Fruit fly (Drosophila melanogaster) whole organism, embryonic: Measurements from ENCODE around the gene Rh4.

Source experiments
- Abd-B ChIP-seq: fragments of 200-800 bp; sonication (Bioruptor generic); optimal IDR thresholded peaks from 2 replicates; lab custom pipeline; 2018; ENCODE audit warnings: missing biosample characterization, mild to moderate bottlenecking, missing genetic modification characterization, moderate library complexity
- BEAF-32 ChIP-seq: fragments of 200-800 bp; sonication (Bioruptor generic); optimal IDR thresholded peaks from 3 replicates; lab custom pipeline; 2017; ENCODE audit warnings: missing biosample characterization, missing genetic modification characterization, mild to moderate bottlenecking, moderate library complexity, missing genetic modification reagents
- Blimp-1 ChIP-seq: fragments of 200-800 bp; sonication (Bioruptor generic); optimal IDR thresholded peaks from 3 replicates; lab custom pipeline; 2018; ENCODE audit warnings: missing biosample characterization, missing genetic modification characterization, mild to moderate bottlenecking, moderate library complexity, missing genetic modification reagents
- CG10147 ChIP-seq: fragments of 200-800 bp; sonication (Bioruptor generic); optimal IDR thresholded peaks from 2 replicates; lab custom pipeline; 2019; ENCODE audit warnings: missing biosample characterization, mild to moderate bottlenecking, missing genetic modification characterization, moderate library complexity
- CG1024 ChIP-seq: fragments of 200-800 bp; sonication (Bioruptor generic); IDR thresholded peaks from 2 replicates; pipeline ENCODE4 v1.3.6; 2022; ENCODE audit warnings: missing biosample characterization, missing genetic modification characterization
- CG11696 ChIP-seq: fragments of 200-800 bp; sonication (Bioruptor generic); IDR thresholded peaks from 2 replicates; pipeline ENCODE4 v1.3.6; 2022; ENCODE audit warnings: missing biosample characterization, missing genetic modification characterization
- CG12769 ChIP-seq: fragments of 200-800 bp; sonication (Bioruptor generic); optimal IDR thresholded peaks from 2 replicates; lab custom pipeline; 2019; ENCODE audit warnings: missing biosample characterization, mild to moderate bottlenecking, missing genetic modification characterization, moderate library complexity
- CG14050 ChIP-seq: fragments of 200-800 bp; sonication (Bioruptor generic); IDR thresholded peaks from 3 replicates; pipeline ENCODE4 v1.3.6; 2022; ENCODE audit warnings: missing biosample characterization, missing genetic modification characterization
- CG14965 ChIP-seq: fragments of 200-800 bp; sonication (Bioruptor generic); optimal IDR thresholded peaks from 2 replicates; lab custom pipeline; 2016; ENCODE audit warnings: missing biosample characterization, missing genetic modification characterization, borderline replicate concordance
- CG2678 ChIP-seq: fragments of 200-800 bp; sonication (Bioruptor generic); optimal IDR thresholded peaks from 3 replicates; lab custom pipeline; 2019; ENCODE audit warnings: missing biosample characterization, mild to moderate bottlenecking, missing genetic modification characterization, moderate library complexity
- CG31224 ChIP-seq: fragments of 200-800 bp; sonication (Bioruptor generic); IDR thresholded peaks from 2 replicates; pipeline ENCODE4 v1.3.6; 2022; ENCODE audit warnings: missing biosample characterization, missing genetic modification characterization
- CG32532 ChIP-seq: fragments of 200-800 bp; sonication (Bioruptor generic); IDR thresholded peaks from 2 replicates; pipeline ENCODE4 v1.3.6; 2022; ENCODE audit warnings: missing biosample characterization, missing genetic modification characterization
- CG3281 ChIP-seq: fragments of 200-800 bp; sonication (Bioruptor generic); optimal IDR thresholded peaks from 3 replicates; lab custom pipeline; 2017; ENCODE audit warnings: missing biosample characterization, mild to moderate bottlenecking, missing genetic modification characterization
- CG3995 ChIP-seq: fragments of 200-800 bp; sonication (Bioruptor generic); optimal IDR thresholded peaks from 3 replicates; lab custom pipeline; 2016; ENCODE audit warnings: missing biosample characterization, missing genetic modification characterization
- CG6175 ChIP-seq: fragments of 200-800 bp; sonication (Bioruptor generic); IDR thresholded peaks from 3 replicates; pipeline ENCODE4 v1.3.6; 2022; ENCODE audit warnings: missing biosample characterization, missing genetic modification characterization
- CG6254 ChIP-seq: fragments of 200-800 bp; sonication (Bioruptor generic); optimal IDR thresholded peaks from 3 replicates; lab custom pipeline; 2017; ENCODE audit warnings: mild to moderate bottlenecking, missing biosample characterization, missing genetic modification reagents, missing genetic modification characterization
- CG6689 ChIP-seq: fragments of 200-800 bp; sonication (Bioruptor generic); IDR thresholded peaks from 2 replicates; pipeline ENCODE4 v1.3.6; 2022; ENCODE audit warnings: missing biosample characterization, missing genetic modification characterization
- CG6765 ChIP-seq: fragments of 200-800 bp; sonication (Bioruptor generic); optimal IDR thresholded peaks from 3 replicates; lab custom pipeline; 2017; ENCODE audit warnings: missing biosample characterization, mild to moderate bottlenecking, missing genetic modification characterization
- CG6813 ChIP-seq: fragments of 200-800 bp; sonication (Bioruptor generic); optimal IDR thresholded peaks from 2 replicates; lab custom pipeline; 2017; ENCODE audit warnings: missing biosample characterization, missing genetic modification characterization, mild to moderate bottlenecking, moderate library complexity, missing genetic modification reagents
- CG7271 ChIP-seq: fragments of 200-800 bp; sonication (Bioruptor generic); optimal IDR thresholded peaks from 2 replicates; lab custom pipeline; 2018; ENCODE audit warnings: missing biosample characterization, mild to moderate bottlenecking, missing genetic modification characterization, moderate library complexity
- CG7357 ChIP-seq: fragments of 200-800 bp; sonication (Bioruptor generic); IDR thresholded peaks from 3 replicates; pipeline ENCODE4 v1.3.6; 2022; ENCODE audit warnings: missing biosample characterization, missing genetic modification characterization
- Dbx ChIP-seq: fragments of 200-800 bp; sonication (Bioruptor generic); IDR thresholded peaks from 3 replicates; pipeline ENCODE4 v1.3.6; 2022; ENCODE audit warnings: missing biosample characterization, missing genetic modification characterization
- Eip74EF ChIP-seq, 2 experiments: fragments of 200-800 bp in 1 of 2; fragments of >200 bp in 1 of 2; sonication (Bioruptor generic) in 1 of 2; optimal IDR thresholded peaks; 2 replicates each; lab custom pipeline; 2017 to 2019; ENCODE audit warnings: missing biosample characterization in 2 of 2, missing genetic modification characterization in 2 of 2, mild to moderate bottlenecking in 1 of 2, moderate library complexity in 1 of 2
- HHEX ChIP-seq: fragments of 200-800 bp; sonication (Bioruptor generic); optimal IDR thresholded peaks from 3 replicates; lab custom pipeline; 2017; ENCODE audit warnings: missing biosample characterization, mild to moderate bottlenecking, missing genetic modification characterization, missing genetic modification reagents
- Lpt ChIP-seq: fragments of >200 bp; optimal IDR thresholded peaks from 2 replicates; lab custom pipeline; 2018; ENCODE audit warnings: missing biosample characterization, missing genetic modification characterization
- Max ChIP-seq: fragments of 200-800 bp; sonication (Bioruptor generic); optimal IDR thresholded peaks from 2 replicates; lab custom pipeline; 2016; ENCODE audit warnings: missing biosample characterization, mild to moderate bottlenecking, missing genetic modification characterization
- Neu2 ChIP-seq: fragments of 200-800 bp; sonication (Bioruptor generic); optimal IDR thresholded peaks from 3 replicates; lab custom pipeline; 2016; ENCODE audit warnings: missing biosample characterization, missing genetic modification characterization, borderline replicate concordance
- Opbp ChIP-seq: fragments of 200-800 bp; sonication (Bioruptor generic); IDR thresholded peaks from 3 replicates; pipeline ENCODE4 v1.3.6; 2022; ENCODE audit warnings: missing biosample characterization, missing genetic modification characterization; ENCODE audit not compliant: partially characterized antibody
- Rx ChIP-seq: fragments of 200-800 bp; sonication (Bioruptor generic); IDR thresholded peaks from 2 replicates; pipeline ENCODE4 v1.3.6; 2022; ENCODE audit warnings: missing biosample characterization, missing genetic modification characterization
- Sox100B ChIP-seq: fragments of 200-800 bp; sonication (Bioruptor generic); optimal IDR thresholded peaks from 3 replicates; lab custom pipeline; 2018; ENCODE audit warnings: missing biosample characterization, mild to moderate bottlenecking, missing genetic modification characterization
- TFAM ChIP-seq: fragments of 200-800 bp; sonication (Bioruptor generic); optimal IDR thresholded peaks from 2 replicates; lab custom pipeline; 2017; ENCODE audit warnings: missing biosample characterization, missing genetic modification characterization, inconsistent platforms
- Xrp1 ChIP-seq: fragments of 200-800 bp; sonication (Bioruptor generic); IDR thresholded peaks from 2 replicates; pipeline ENCODE4 v1.3.6; 2022; ENCODE audit warnings: missing biosample characterization, missing genetic modification characterization
- bowl ChIP-seq: fragments of 200-800 bp; sonication (Bioruptor generic); IDR thresholded peaks from 2 replicates; pipeline ENCODE4 v1.3.6; 2022; ENCODE audit warnings: missing biosample characterization, missing genetic modification characterization
- cad ChIP-seq: fragments of >200 bp; optimal IDR thresholded peaks from 2 replicates; lab custom pipeline; 2017; ENCODE audit warnings: missing biosample characterization, missing genetic modification characterization
- cg ChIP-seq: fragments of 200-800 bp; sonication (Bioruptor generic); optimal IDR thresholded peaks from 3 replicates; lab custom pipeline; 2019; ENCODE audit warnings: missing biosample characterization, mild to moderate bottlenecking, missing genetic modification characterization, moderate library complexity
- crc ChIP-seq: fragments of 200-800 bp; sonication (Bioruptor generic); optimal IDR thresholded peaks from 2 replicates; lab custom pipeline; 2016; ENCODE audit warnings: missing biosample characterization, missing genetic modification characterization
- croc ChIP-seq: fragments of 200-800 bp; sonication (Bioruptor generic); conservative IDR thresholded peaks from 3 replicates; pipeline ENCODE4 v1.3.6; 2022; ENCODE audit warnings: missing biosample characterization, missing genetic modification characterization
- dysf ChIP-seq: fragments of 200-800 bp; sonication (Bioruptor generic); IDR thresholded peaks from 3 replicates; pipeline ENCODE4 v1.3.6; 2022; ENCODE audit warnings: missing biosample characterization, missing genetic modification characterization
- ewg ChIP-seq: fragments of 200-800 bp; sonication (Bioruptor generic); optimal IDR thresholded peaks from 3 replicates; lab custom pipeline; 2017; ENCODE audit warnings: mild to moderate bottlenecking, missing biosample characterization, missing genetic modification reagents, missing genetic modification characterization
- fd3F ChIP-seq: fragments of 200-800 bp; sonication (Bioruptor generic); optimal IDR thresholded peaks from 2 replicates; lab custom pipeline; 2018; ENCODE audit warnings: missing biosample characterization, mild to moderate bottlenecking, missing genetic modification characterization, moderate library complexity
- lbe ChIP-seq: fragments of 200-800 bp; sonication (Bioruptor generic); optimal IDR thresholded peaks from 2 replicates; lab custom pipeline; 2016; ENCODE audit warnings: missing biosample characterization, mild to moderate bottlenecking, missing genetic modification characterization
- maf-S ChIP-seq: fragments of 200-800 bp; sonication (Bioruptor generic); optimal IDR thresholded peaks from 2 replicates; lab custom pipeline; 2016; ENCODE audit warnings: missing biosample characterization, missing genetic modification characterization
- pan ChIP-seq, 4 experiments: fragments of >200 bp in 3 of 4; fragments of 200-800 bp in 1 of 4; sonication (Bioruptor generic) in 1 of 4; optimal IDR thresholded peaks in 3 of 4; IDR thresholded peaks in 1 of 4; 2 replicates each; pipeline versions ENCODE4 v1.3.6 to Lab custom; 2017 to 2022; ENCODE audit warnings: missing biosample characterization in 2 of 4, missing genetic modification characterization in 2 of 4, mixed read lengths in 1 of 4
- pb ChIP-seq: fragments of 200-800 bp; sonication (Bioruptor generic); optimal IDR thresholded peaks from 3 replicates; lab custom pipeline; 2016; ENCODE audit warnings: missing biosample characterization, missing genetic modification characterization
- pros ChIP-seq: fragments of 200-800 bp; sonication (Bioruptor generic); optimal IDR thresholded peaks from 3 replicates; lab custom pipeline; 2019; ENCODE audit warnings: missing biosample characterization, mild to moderate bottlenecking, missing genetic modification characterization, moderate library complexity
- sc ChIP-seq, 3 experiments: fragments of >200 bp in 2 of 3; fragments of 200-800 bp in 1 of 3; sonication (Bioruptor generic) in 1 of 3; optimal IDR thresholded peaks; 2 replicates in 2 of 3; 3 replicates in 1 of 3; lab custom pipeline; 2017; ENCODE audit warnings: mild to moderate bottlenecking in 1 of 3, missing biosample characterization in 1 of 3, missing genetic modification characterization in 1 of 3, missing genetic modification reagents in 1 of 3
- sqz ChIP-seq: fragments of 200-800 bp; sonication (Bioruptor generic); optimal IDR thresholded peaks from 3 replicates; lab custom pipeline; 2018; ENCODE audit warnings: missing biosample characterization, mild to moderate bottlenecking, missing genetic modification characterization
- sug ChIP-seq: fragments of 200-800 bp; optimal IDR thresholded peaks from 2 replicates; lab custom pipeline; 2019; ENCODE audit warnings: missing biosample characterization, mild to moderate bottlenecking, missing genetic modification characterization, moderate library complexity
- tup ChIP-seq: fragments of 200-800 bp; sonication (Bioruptor generic); optimal IDR thresholded peaks from 2 replicates; lab custom pipeline; 2016; ENCODE audit warnings: missing biosample characterization, mild to moderate bottlenecking, missing genetic modification characterization, moderate library complexity
- zen2 ChIP-seq: fragments of 200-800 bp; sonication (Bioruptor generic); IDR thresholded peaks from 3 replicates; pipeline ENCODE4 v1.3.6; 2022; ENCODE audit warnings: missing biosample characterization, missing genetic modification characterization; ENCODE audit not compliant: partially characterized antibody

Gene Rh4

DNA sequence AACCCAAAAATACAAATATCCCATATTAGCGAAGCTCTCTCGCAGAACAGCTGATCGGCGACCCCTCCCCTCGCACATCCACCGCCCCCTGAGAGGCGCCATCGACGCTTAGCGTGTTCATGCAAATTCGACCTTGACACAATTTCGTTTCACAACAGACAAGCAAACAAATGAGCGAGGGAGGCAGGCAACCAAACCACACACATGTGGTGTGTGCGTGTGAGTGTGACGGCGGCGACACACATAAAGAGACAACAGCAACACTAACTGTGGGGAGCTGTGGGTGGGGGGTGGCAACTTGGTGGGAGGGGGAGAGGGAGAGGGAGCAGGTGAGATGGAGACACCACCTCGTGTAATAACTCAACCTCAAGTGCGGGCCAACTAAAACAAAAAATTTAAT is 37.6 kb downstream of the Rh4 start (continued):
- TF ChIP-seq croc (GFP tag; lab: Robert Waterston, UW) (no peak), Dbx (GFP tag; lab: Robert Waterston, UW) (no peak), CG1024 (GFP tag; lab: Robert Waterston, UW) (no peak), sc (optimal IDR thresholded peaks at IDR 0.05; lab: Kevin White, UChicago) (no peak), sc (GFP tag; optimal IDR thresholded peaks at IDR 0.05; lab: Kevin White, UChicago) (no peak), CG6254 (GFP tag; lab: Kevin White, UChicago) (no peak), CG12769 (tag; lab: Kevin White, UChicago) (peak; percentile 69), Abd-B (no peak), CG3281 (GFP tag; lab: Kevin White, UChicago) (no peak), HHEX (GFP tag; lab: Kevin White, UChicago) (no peak), Lpt (no peak), CG7357 (0 out of 3 replicates have a peak, but pooled peaks have one; percentile 10), pan (optimal IDR thresholded peaks at IDR 0.05; lab: Kevin White, UChicago) (no peak), pan (GFP tag; optimal IDR thresholded peaks at IDR 0.05 in 1 of 2, IDR thresholded peaks at IDR 0.05 in 1 of 2) (peak in 1 of 2 experiments; percentile 16), bowl (GFP tag; lab: Robert Waterston, UW) (peak; percentile 20; the same call in 1 of the 2 replicates), CG7271 (tag; lab: Kevin White, UChicago) (no peak), CG10147 (GFP tag; lab: Kevin White, UChicago) (no peak), ewg (GFP tag; lab: Kevin White, UChicago) (no peak), pb (GFP tag; lab: Kevin White, UChicago) (no peak), CG3995 (no peak), BEAF-32 (GFP tag; lab: Kevin White, UChicago) (no peak), Eip74EF (GFP tag; optimal IDR thresholded peaks at IDR 0.05; lab: Kevin White, UChicago) (no peak), cg (GFP tag; lab: Kevin White, UChicago) (peak; percentile 41), CG6813 (GFP tag; lab: Kevin White, UChicago) (no peak), CG2678 (tag; lab: Kevin White, UChicago) (no peak), CG14050 (GFP tag; lab: Robert Waterston, UW) (no peak), Max (no peak), fd3F (GFP tag; lab: Kevin White, UChicago) (no peak), lbe (no peak), CG6175 (GFP tag; lab: Robert Waterston, UW) (peak; percentile 52; the same call in 1 of the 3 replicates), pros (GFP tag; lab: Kevin White, UChicago) (peak; percentile 2), cad (GFP tag; lab: Kevin White, UChicago) (no peak), zen2 (no peak; the same call in 2 of the 3 replicates), CG14965 (GFP tag; lab: Kevin White, UChicago) (no peak), Neu2 (GFP tag; lab: Kevin White, UChicago) (no peak), Opbp (GFP tag; lab: Robert Waterston, UW) (no peak)

DNA sequence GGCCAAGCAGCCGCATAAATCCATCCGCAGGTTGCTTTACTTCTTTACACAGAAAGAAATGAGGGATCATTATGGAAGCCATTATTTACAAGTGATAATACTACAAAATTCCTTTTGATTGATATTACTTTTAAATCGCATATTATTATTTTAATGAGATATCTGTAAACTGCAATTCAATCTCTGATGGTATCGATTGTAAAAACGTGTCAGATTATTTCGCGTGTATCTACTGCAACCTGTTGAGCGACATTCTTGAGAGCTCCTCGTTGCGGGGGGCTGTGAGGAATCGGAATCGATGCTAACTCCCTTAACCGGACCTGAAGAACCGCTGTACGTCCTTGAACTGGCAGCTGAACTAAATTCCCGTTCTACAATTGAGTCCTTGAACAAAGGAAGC is 44.3 kb downstream of the Rh4 start:
- TF ChIP-seq sqz (GFP tag; lab: Kevin White, UChicago) (no peak), Sox100B (GFP tag; lab: Kevin White, UChicago) (no peak), maf-S (no peak), CG31224 (GFP tag; lab: Robert Waterston, UW) (no peak), sug (tag; lab: Kevin White, UChicago) (no peak), CG6765 (GFP tag; lab: Kevin White, UChicago) (no peak), crc (no peak), CG11696 (GFP tag; lab: Robert Waterston, UW) (no peak), Xrp1 (GFP tag; lab: Robert Waterston, UW) (peak; percentile 24; the same call in 1 of the 2 replicates), CG6689 (GFP tag; lab: Robert Waterston, UW) (0 out of 2 replicates have a peak, but pooled peaks have one; percentile 21), TFAM (GFP tag; lab: Kevin White, UChicago) (no peak), Blimp-1 (peak; percentile 14), CG32532 (no peak), Rx (GFP tag; lab: Robert Waterston, UW) (no peak), tup (GFP tag; lab: Kevin White, UChicago) (no peak), dysf (GFP tag; lab: Robert Waterston, UW) (no peak)
